Worm (Caenorhabditis elegans): ENCODE measurements around the gene ggtb-1.

DNA sequence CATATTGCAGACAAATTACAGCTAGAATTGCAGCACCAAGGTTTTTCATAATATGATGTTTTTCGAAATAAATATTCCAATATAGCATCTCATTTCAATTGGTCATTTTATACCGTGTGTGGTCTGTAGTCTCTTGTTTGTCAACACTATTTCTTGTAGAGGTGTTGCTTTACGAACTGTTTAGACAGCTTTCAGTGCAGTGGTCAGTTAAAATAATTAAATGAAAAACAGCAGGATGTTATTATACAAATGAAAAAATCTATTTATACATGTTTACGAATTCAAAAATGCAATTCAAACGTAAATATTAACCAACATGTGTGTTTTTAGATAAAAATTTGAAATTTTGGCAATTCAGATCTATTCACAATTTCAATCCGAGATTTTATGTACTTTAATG lies 21.8 kb upstream of the ggtb-1 start, which contains the start of gene B0280.7:
- TF ChIP-seq F22D6.2 (tag; optimal IDR thresholded peaks at IDR 0.05) (no peak), sptf-2 (GFP tag; optimal IDR thresholded peaks at IDR 0.05) (no peak), B0019.2 (GFP tag; conservative IDR thresholded peaks at IDR 0.05) (no peak), pha-4 (tag; optimal IDR thresholded peaks at IDR 0.05) (no peak), ceh-79 (tag; optimal IDR thresholded peaks at IDR 0.05) (no peak), snpc-4 (GFP tag; optimal IDR thresholded peaks at IDR 0.05) (no peak), snpc-4 (tag; optimal IDR thresholded peaks at IDR 0.05) (no peak), K12H6.12 (tag; optimal IDR thresholded peaks at IDR 0.05) (no peak), mcd-1 (GFP tag; IDR thresholded peaks at IDR 0.05) (no peak), nhr-120 (GFP tag; IDR thresholded peaks at IDR 0.05) (no peak), efl-1 (GFP tag; optimal IDR thresholded peaks at IDR 0.05) (no peak), lag-1 (GFP tag; IDR thresholded peaks at IDR 0.05) (no peak), ama-1 (optimal IDR thresholded peaks at IDR 0.05) (no peak), ama-1 (GFP tag; optimal IDR thresholded peaks at IDR 0.05) (no peak)
